Fruit fly (Drosophila melanogaster): ENCODE measurements around the gene Cyp6d5.

DNA sequence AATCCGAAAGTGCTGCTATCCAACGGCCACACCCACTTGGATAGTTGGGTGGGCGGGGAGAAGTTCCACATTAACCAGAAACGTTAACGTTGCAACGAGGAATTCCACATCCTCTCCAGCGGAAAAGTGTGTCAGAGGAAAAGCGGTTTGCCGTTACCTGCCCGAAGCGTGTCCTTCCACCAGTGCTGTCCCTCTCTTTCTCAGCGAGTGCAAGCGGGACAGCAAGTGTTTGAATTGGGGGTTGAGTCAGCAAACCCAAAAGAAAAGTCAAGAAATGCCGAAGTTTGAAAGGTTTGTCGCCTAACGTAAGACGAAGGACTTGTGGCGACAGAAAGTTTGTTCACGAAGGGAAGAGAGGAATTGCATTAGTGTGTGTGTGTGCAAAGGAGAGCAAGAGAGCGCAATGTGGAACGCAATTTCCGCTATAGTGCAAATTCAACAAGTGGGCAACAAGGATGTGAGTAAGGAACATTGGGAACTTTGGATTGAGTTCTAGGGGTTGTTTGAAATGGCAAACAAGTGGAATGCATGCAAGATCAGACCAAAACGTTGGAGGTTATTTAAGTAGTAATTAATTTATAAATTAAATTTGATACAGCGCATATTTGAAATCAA is 21.6 kb downstream of the Cyp6d5 start:
- no peak for TF ChIP-seq Crg-1 (GFP tag; optimal IDR thresholded peaks at IDR 0.05)
- TF ChIP-seq Hr96 (GFP tag; optimal IDR thresholded peaks at IDR 0.05) = no peak
- no peak for TF ChIP-seq CG1620 (GFP tag; optimal IDR thresholded peaks at IDR 0.05)
- TF ChIP-seq Clk (GFP tag; optimal IDR thresholded peaks at IDR 0.05) = no peak
- TF ChIP-seq ovo (GFP tag; optimal IDR thresholded peaks at IDR 0.05) = no peak
- no peak for TF ChIP-seq CG7045 (GFP tag; optimal IDR thresholded peaks at IDR 0.05)
- TF ChIP-seq CG7101 (tag; optimal IDR thresholded peaks at IDR 0.05) = no peak

All from whole organism, adult.